Fruit fly (Drosophila melanogaster) S2 (cell line): ENCODE measurements around the gene CG11357.

ENCODE experiments used
- CG8478 ChIP-seq: fragments of >200 bp; optimal IDR thresholded peaks from 2 replicates; lab custom pipeline; 2018
- CTCF ChIP-seq, 2 experiments: fragments of >200 bp; optimal IDR thresholded peaks; 2 replicates each; lab custom pipeline; 2018

dm6 chr3L:4556831-4557355, 15.0 kb downstream of the CG11357 start:
- no peak for TF ChIP-seq CG8478 (lab: Kevin White, UChicago)
- TF ChIP-seq CTCF (optimal IDR thresholded peaks at IDR 0.05; lab: Kevin White, UChicago) = no peak
